Worm (Caenorhabditis elegans): ENCODE measurements around the gene srab-14.

The srab-14 gene

ce11 chrII:7478487-7479234 is 20.6 kb downstream of the srab-14 start, which contains the start of the genes aka-1 and ubc-6 (continued):
- TF ChIP-seq Y56A3A.18 (GFP tag; IDR thresholded peaks at IDR 0.05), result peak; percentile 93; the same call in 1 of the 2 replicates
- TF ChIP-seq F55B11.4 (tag; optimal IDR thresholded peaks at IDR 0.05; ENCODE audit: borderline replicate concordance, insufficient read depth), result no peak
- peak; percentile 83 for TF ChIP-seq unc-130 (GFP tag; optimal IDR thresholded peaks at IDR 0.05)
- TF ChIP-seq F37B4.10 (GFP tag; IDR thresholded peaks at IDR 0.05), result 0 out of 2 replicates have a peak, but pooled peaks have one; percentile 85
- peak; percentile 75; the same call in 1 of the 2 replicates for TF ChIP-seq ceh-40 (GFP tag; IDR thresholded peaks at IDR 0.05)
- peak; percentile 98 for TF ChIP-seq ceh-100 (GFP tag; IDR thresholded peaks at IDR 0.05)
- peak; percentile 93 for TF ChIP-seq ceh-91 (GFP tag; IDR thresholded peaks at IDR 0.05)
- TF ChIP-seq F22D6.2 (tag; optimal IDR thresholded peaks at IDR 0.05), result peak; percentile 39
- TF ChIP-seq F23B12.7 (tag; optimal IDR thresholded peaks at IDR 0.05; ENCODE audit: insufficient read depth), result peak; percentile 72
- peak; percentile 48 for TF ChIP-seq hrde-1 (tag; optimal IDR thresholded peaks at IDR 0.05; ENCODE audit: borderline replicate concordance)
- no peak for TF ChIP-seq mxl-1 (tag; optimal IDR thresholded peaks at IDR 0.05)
- peak; percentile 96 for TF ChIP-seq nfyb-1 (GFP tag; IDR thresholded peaks at IDR 0.05)
- peak; percentile 94 for TF ChIP-seq Y95B8A.8 (GFP tag; IDR thresholded peaks at IDR 0.05)
- peak; percentile 78 for TF ChIP-seq hmg-20 (GFP tag; IDR thresholded peaks at IDR 0.05)
- TF ChIP-seq F52B5.7 (tag; optimal IDR thresholded peaks at IDR 0.05), result peak; percentile 54
- peak; percentile 94 for TF ChIP-seq K11D2.4 (GFP tag; IDR thresholded peaks at IDR 0.05)
- peak; percentile 87 for TF ChIP-seq egrh-3 (GFP tag; IDR thresholded peaks at IDR 0.05)
- peak; percentile 19 for TF ChIP-seq F57A8.1 (GFP tag; optimal IDR thresholded peaks at IDR 0.05)
- TF ChIP-seq ztf-18 (tag; optimal IDR thresholded peaks at IDR 0.05), result peak; percentile 88
- TF ChIP-seq dpff-1 (tag; optimal IDR thresholded peaks at IDR 0.05), result no peak
- peak; percentile 97 for TF ChIP-seq ztf-25 (GFP tag; IDR thresholded peaks at IDR 0.05)
- TF ChIP-seq hmg-1.2 (GFP tag; IDR thresholded peaks at IDR 0.05), result peak; percentile 82
- no peak for TF ChIP-seq lag-1 (GFP tag; IDR thresholded peaks at IDR 0.05)
- peak; percentile 92 for TF ChIP-seq ztf-28 (GFP tag; IDR thresholded peaks at IDR 0.05)
- TF ChIP-seq egl-44 (GFP tag; IDR thresholded peaks at IDR 0.05), result peak; percentile 87; the same call in 1 of the 2 replicates
- peak; percentile 97 for TF ChIP-seq pbrm-1 (GFP tag; IDR thresholded peaks at IDR 0.05)
- peak; percentile 94 for TF ChIP-seq ceh-27 (GFP tag; optimal IDR thresholded peaks at IDR 0.05)
- TF ChIP-seq ceh-79 (tag; optimal IDR thresholded peaks at IDR 0.05), result no peak
- no peak for TF ChIP-seq aptf-3 (GFP tag; IDR thresholded peaks at IDR 0.05)
- peak; percentile 93 for TF ChIP-seq rcor-1 (GFP tag; IDR thresholded peaks at IDR 0.05)
- TF ChIP-seq madf-3 (GFP tag; IDR thresholded peaks at IDR 0.05), result peak; percentile 87
- no peak for TF ChIP-seq T26A5.8 (tag; optimal IDR thresholded peaks at IDR 0.05)
- peak; percentile 70; the same call in 1 of the 2 replicates for TF ChIP-seq bed-1 (GFP tag; IDR thresholded peaks at IDR 0.05)
- peak; percentile 49 for TF ChIP-seq zim-3 (tag; optimal IDR thresholded peaks at IDR 0.05)
- peak; percentile 65 for TF ChIP-seq Y53F4B.3 (GFP tag; IDR thresholded peaks at IDR 0.05)
- TF ChIP-seq C17E4.6 (GFP tag; IDR thresholded peaks at IDR 0.05), result peak; percentile 91
- TF ChIP-seq die-1 (tag; optimal IDR thresholded peaks at IDR 0.05), result peak; percentile 33
- TF ChIP-seq aptf-2 (GFP tag; conservative IDR thresholded peaks at IDR 0.05), result peak; percentile 89
- TF ChIP-seq madf-10 (tag; optimal IDR thresholded peaks at IDR 0.05), result peak; percentile 91
- TF ChIP-seq ztf-3 (GFP tag; optimal IDR thresholded peaks at IDR 0.05), result peak; percentile 51
- TF ChIP-seq dpl-1 (GFP tag; optimal IDR thresholded peaks at IDR 0.05), result peak; percentile 34
- TF ChIP-seq lsl-1 (GFP tag; optimal IDR thresholded peaks at IDR 0.05), result peak; percentile 81
- TF ChIP-seq gei-17 (GFP tag; optimal IDR thresholded peaks at IDR 0.05), result peak; percentile 66
- TF ChIP-seq rec-8 (tag; optimal IDR thresholded peaks at IDR 0.05), result no peak
- TF ChIP-seq atf-7 (tag; optimal IDR thresholded peaks at IDR 0.05), result peak; percentile 62
- TF ChIP-seq somi-1 (GFP tag; optimal IDR thresholded peaks at IDR 0.05), result peak; percentile 48
- no peak for TF ChIP-seq sptf-2 (GFP tag; optimal IDR thresholded peaks at IDR 0.05)

Measured in whole organism, young adult.